Fruit fly (Drosophila melanogaster) whole organism, wandering third instar larva: ENCODE results near the gene Snx3.

ENCODE experiments used
- Abd-B ChIP-seq: fragments of >200 bp; optimal IDR thresholded peaks from 2 replicates; lab custom pipeline; 2017; ENCODE audit warnings: missing biosample characterization, missing genetic modification characterization
- CG32264 ChIP-seq: fragments of 200-800 bp; sonication (Bioruptor generic); optimal IDR thresholded peaks from 2 replicates; lab custom pipeline; 2016; ENCODE audit warnings: missing biosample characterization, missing genetic modification characterization
- CG9705 ChIP-seq: fragments of 200-800 bp; sonication (Bioruptor generic); optimal IDR thresholded peaks from 2 replicates; lab custom pipeline; 2018; ENCODE audit warnings: missing biosample characterization, mild to moderate bottlenecking, missing genetic modification characterization
- CrebA ChIP-seq: fragments of 200-800 bp; sonication (Bioruptor generic); optimal IDR thresholded peaks from 2 replicates; lab custom pipeline; 2016; ENCODE audit warnings: missing biosample characterization, mild to moderate bottlenecking, missing genetic modification characterization, borderline replicate concordance
- Dfd ChIP-seq: fragments of >200 bp; optimal IDR thresholded peaks from 2 replicates; lab custom pipeline; 2017; ENCODE audit warnings: missing biosample characterization, missing genetic modification characterization
- Dif ChIP-seq: fragments of 200-275, 200-300 bp; sonication (Bioruptor generic); optimal IDR thresholded peaks from 2 replicates; lab custom pipeline; 2018; ENCODE audit warnings: missing biosample characterization, missing genetic modification characterization; ENCODE audit not compliant: partially characterized antibody
- GATAd ChIP-seq: sonication (Bioruptor generic); optimal IDR thresholded peaks from 2 replicates; lab custom pipeline; 2016; ENCODE audit warnings: missing biosample characterization, missing genetic modification characterization
- HLH106 ChIP-seq: fragments of 200-800 bp; optimal IDR thresholded peaks from 3 replicates; lab custom pipeline; 2019; ENCODE audit warnings: missing biosample characterization, mild to moderate bottlenecking, missing genetic modification characterization, moderate library complexity
- Hnf4 ChIP-seq: fragments of 200-800 bp; sonication (Bioruptor generic); optimal IDR thresholded peaks from 2 replicates; lab custom pipeline; 2016; ENCODE audit warnings: missing biosample characterization, mild to moderate bottlenecking, missing genetic modification characterization
- Hr78 ChIP-seq: fragments of >200 bp; optimal IDR thresholded peaks from 2 replicates; lab custom pipeline; 2017; ENCODE audit warnings: missing biosample characterization, missing genetic modification characterization
- Hr83 ChIP-seq: fragments of 200-300 bp; sonication (Bioruptor generic); optimal IDR thresholded peaks from 2 replicates; lab custom pipeline; 2016; ENCODE audit warnings: missing biosample characterization, mild to moderate bottlenecking, missing genetic modification characterization, moderate library complexity; ENCODE audit not compliant: poor library complexity, severe bottlenecking
- Jra ChIP-seq: sonication (Bioruptor generic); optimal IDR thresholded peaks from 2 replicates; lab custom pipeline; 2016; ENCODE audit warnings: missing biosample characterization, missing genetic modification characterization
- Mio ChIP-seq: sonication (Bioruptor generic); optimal IDR thresholded peaks from 2 replicates; lab custom pipeline; 2016; ENCODE audit warnings: missing biosample characterization, missing genetic modification characterization
- Myc ChIP-seq: fragments of >200 bp; optimal IDR thresholded peaks from 2 replicates; lab custom pipeline; 2017
- N ChIP-seq: fragments of >200 bp; optimal IDR thresholded peaks from 2 replicates; lab custom pipeline; 2018; ENCODE audit warnings: missing biosample characterization, missing external identifiers, missing genetic modification characterization
- OdsH ChIP-seq: fragments of 200-800 bp; sonication (Bioruptor generic); optimal IDR thresholded peaks from 2 replicates; lab custom pipeline; 2016; ENCODE audit warnings: missing biosample characterization, mild to moderate bottlenecking, missing genetic modification characterization
- Rel ChIP-seq, 2 experiments: fragments of 200-800 bp; sonication (Bioruptor generic) in 1 of 2; optimal IDR thresholded peaks; 2 replicates in 1 of 2; 3 replicates in 1 of 2; lab custom pipeline; 2016 to 2019; ENCODE audit warnings: mild to moderate bottlenecking in 2 of 2, missing biosample characterization in 2 of 2, missing genetic modification characterization in 2 of 2, moderate library complexity in 1 of 2
- Sp1 ChIP-seq: fragments of 200-800 bp; sonication (Bioruptor generic); optimal IDR thresholded peaks from 3 replicates; lab custom pipeline; 2019; ENCODE audit warnings: missing biosample characterization, mild to moderate bottlenecking, missing genetic modification characterization, moderate library complexity
- Vsx2 ChIP-seq: fragments of 200-300, 225-300 bp; sonication (Bioruptor generic); optimal IDR thresholded peaks from 2 replicates; lab custom pipeline; 2018; ENCODE audit warnings: missing biosample characterization, missing genetic modification characterization; ENCODE audit not compliant: partially characterized antibody
- br ChIP-seq: fragments of 200-800 bp; sonication (Bioruptor generic); optimal IDR thresholded peaks from 2 replicates; lab custom pipeline; 2016; ENCODE audit warnings: missing biosample characterization, missing genetic modification characterization
- brk ChIP-seq: fragments of 200-800 bp; sonication (Bioruptor generic); optimal IDR thresholded peaks from 2 replicates; lab custom pipeline; 2016; ENCODE audit warnings: missing biosample characterization, mild to moderate bottlenecking, missing genetic modification characterization
- dl ChIP-seq, 2 experiments: fragments of 175-275, 200-275 bp in 1 of 2; fragments of 200-275 bp in 1 of 2; sonication (Bioruptor generic); optimal IDR thresholded peaks; lab custom pipeline; 2018; ENCODE audit warnings: mild to moderate bottlenecking in 2 of 2, missing biosample characterization in 2 of 2, missing genetic modification characterization in 2 of 2, moderate library complexity in 2 of 2; ENCODE audit not compliant: partially characterized antibody in 2 of 2, insufficient read depth in 1 of 2
- dmrt93B ChIP-seq: fragments of 200-800 bp; sonication (Bioruptor generic); optimal IDR thresholded peaks from 2 replicates; lab custom pipeline; 2018; ENCODE audit warnings: missing biosample characterization, mild to moderate bottlenecking, missing genetic modification characterization
- dsf ChIP-seq: sonication (Bioruptor generic); optimal IDR thresholded peaks from 2 replicates; lab custom pipeline; 2016; ENCODE audit warnings: missing biosample characterization, missing genetic modification characterization, borderline replicate concordance
- ey ChIP-seq: fragments of 200-800 bp; sonication (Bioruptor generic); optimal IDR thresholded peaks from 2 replicates; lab custom pipeline; 2016; ENCODE audit warnings: missing biosample characterization, missing genetic modification characterization
- foxo ChIP-seq, 2 experiments: fragments of 200-800 bp; sonication (Bioruptor generic); optimal IDR thresholded peaks; 2 replicates in 1 of 2; 3 replicates in 1 of 2; lab custom pipeline; 2016 to 2017; ENCODE audit warnings: missing biosample characterization in 2 of 2, missing genetic modification characterization in 2 of 2
- fru ChIP-seq: fragments of 200-800 bp; sonication (Bioruptor generic); optimal IDR thresholded peaks from 3 replicates; lab custom pipeline; 2016; ENCODE audit warnings: missing biosample characterization, mild to moderate bottlenecking, missing genetic modification characterization
- h ChIP-seq: fragments of 200-800 bp; sonication (Bioruptor generic); optimal IDR thresholded peaks from 3 replicates; lab custom pipeline; 2016; ENCODE audit warnings: missing biosample characterization, mild to moderate bottlenecking, missing genetic modification characterization
- jim ChIP-seq: fragments of 175-275, 200-325 bp; sonication (Bioruptor generic); optimal IDR thresholded peaks from 2 replicates; lab custom pipeline; 2016; ENCODE audit warnings: missing biosample characterization, mild to moderate bottlenecking, missing genetic modification characterization
- lola ChIP-seq: fragments of >200 bp; optimal IDR thresholded peaks from 2 replicates; lab custom pipeline; 2017; ENCODE audit warnings: missing biosample characterization, missing genetic modification characterization
- pan ChIP-seq: fragments of >200 bp; optimal IDR thresholded peaks from 2 replicates; lab custom pipeline; 2017
- psq ChIP-seq: fragments of 200-800 bp; sonication (Bioruptor generic); optimal IDR thresholded peaks from 3 replicates; lab custom pipeline; 2017; ENCODE audit warnings: missing biosample characterization, mild to moderate bottlenecking, missing genetic modification characterization, moderate library complexity
- rgr ChIP-seq: fragments of 200-800 bp; sonication (Bioruptor generic); optimal IDR thresholded peaks from 3 replicates; lab custom pipeline; 2016; ENCODE audit warnings: missing biosample characterization, mild to moderate bottlenecking, missing genetic modification characterization
- sage ChIP-seq: fragments of 200-800 bp; sonication (Bioruptor generic); optimal IDR thresholded peaks from 2 replicates; lab custom pipeline; 2016; ENCODE audit warnings: missing biosample characterization, mild to moderate bottlenecking, missing genetic modification characterization
- sv ChIP-seq: fragments of 200-800 bp; sonication (Bioruptor generic); optimal IDR thresholded peaks from 3 replicates; lab custom pipeline; 2016; ENCODE audit warnings: missing biosample characterization, missing genetic modification characterization
- tai ChIP-seq: sonication (Bioruptor generic); optimal IDR thresholded peaks from 2 replicates; lab custom pipeline; 2016; ENCODE audit warnings: missing biosample characterization, missing genetic modification characterization
- usp ChIP-seq: fragments of >200 bp; optimal IDR thresholded peaks from 2 replicates; lab custom pipeline; 2017; ENCODE audit warnings: missing biosample characterization, missing genetic modification characterization
- woc ChIP-seq: sonication (Bioruptor generic); optimal IDR thresholded peaks from 2 replicates; lab custom pipeline; 2016; ENCODE audit warnings: missing biosample characterization, mild to moderate bottlenecking, missing genetic modification characterization

Gene Snx3

dm6 chr3R:12627691-12628148, at the start of gene Snx3, which contains the start of gene Vha55:
Gene Snx3, plus strand, starts transcription at chr3R:12628031.
Gene Vha55, minus strand, starts transcription at chr3R:12627829.
- TF ChIP-seq sage (GFP tag; lab: Kevin White, UChicago) = no peak
- peak; percentile 87 for TF ChIP-seq Hnf4 (GFP tag; lab: Kevin White, UChicago)
- TF ChIP-seq CG9705 (GFP tag; lab: Kevin White, UChicago) = peak; percentile 33
- no peak for TF ChIP-seq usp
- no peak for TF ChIP-seq brk
- TF ChIP-seq N (GFP tag; lab: Kevin White, UChicago) = no peak
- TF ChIP-seq CrebA (GFP tag; lab: Kevin White, UChicago) = no peak
- no peak for TF ChIP-seq tai
- TF ChIP-seq ey = peak; percentile 55
- no peak for TF ChIP-seq pan (lab: Kevin White, UChicago)
- TF ChIP-seq Myc (lab: Kevin White, UChicago) = peak; percentile 75
- TF ChIP-seq rgr (GFP tag; lab: Kevin White, UChicago) = peak; percentile 79
- no peak for TF ChIP-seq Dfd
- peak in 1 of 2 experiments; percentile 84 for TF ChIP-seq foxo (GFP tag; optimal IDR thresholded peaks at IDR 0.05; lab: Kevin White, UChicago)
- TF ChIP-seq Abd-B (GFP tag; lab: Kevin White, UChicago) = no peak
- TF ChIP-seq Dif (GFP tag; lab: Kevin White, UChicago) = no peak
- no peak for TF ChIP-seq psq (GFP tag; lab: Kevin White, UChicago)
- peak; percentile 56 for TF ChIP-seq br (GFP tag; lab: Kevin White, UChicago)
- TF ChIP-seq CG32264 (GFP tag; lab: Kevin White, UChicago) = no peak
- TF ChIP-seq Hr78 = no peak
- TF ChIP-seq Jra (GFP tag; lab: Kevin White, UChicago) = peak; percentile 84
- no peak for TF ChIP-seq dl (GFP tag; optimal IDR thresholded peaks at IDR 0.05; lab: Kevin White, UChicago; ENCODE audit: insufficient read depth in 1 of 2, partially characterized antibody in 2 of 2)
- TF ChIP-seq h (GFP tag; lab: Kevin White, UChicago) = peak; percentile 78
- peak; percentile 3 for TF ChIP-seq woc (GFP tag; lab: Kevin White, UChicago)
- TF ChIP-seq sv (GFP tag; lab: Kevin White, UChicago) = peak; percentile 76
- no peak for TF ChIP-seq lola (GFP tag; lab: Kevin White, UChicago)
- no peak for TF ChIP-seq GATAd (GFP tag; lab: Kevin White, UChicago)
- TF ChIP-seq Mio = no peak
- no peak for TF ChIP-seq Vsx2 (GFP tag; lab: Kevin White, UChicago)
- peak; percentile 25 for TF ChIP-seq Sp1 (GFP tag; lab: Kevin White, UChicago)
- peak; percentile 37 for TF ChIP-seq dmrt93B (GFP tag; lab: Kevin White, UChicago)
- TF ChIP-seq OdsH (GFP tag; lab: Kevin White, UChicago) = peak; percentile 13
- TF ChIP-seq jim (GFP tag; lab: Kevin White, UChicago) = peak; percentile 53
- peak; percentile 73 for TF ChIP-seq HLH106 (tag; lab: Kevin White, UChicago)
- peak; percentile 96 for TF ChIP-seq Hr83 (GFP tag; lab: Kevin White, UChicago)
- TF ChIP-seq dsf = no peak
- TF ChIP-seq Rel (GFP tag; optimal IDR thresholded peaks at IDR 0.05; lab: Kevin White, UChicago) = no peak
- TF ChIP-seq Rel (tag; optimal IDR thresholded peaks at IDR 0.05; lab: Kevin White, UChicago) = peak; percentile 66
- peak; percentile 31 for TF ChIP-seq fru

dm6 chr3R:12591672-12592071, 36.2 kb upstream of the Snx3 start:
- TF ChIP-seq Rel (GFP tag; optimal IDR thresholded peaks at IDR 0.05; lab: Kevin White, UChicago) (no peak), Rel (tag; optimal IDR thresholded peaks at IDR 0.05; lab: Kevin White, UChicago) (no peak), Hnf4 (GFP tag; lab: Kevin White, UChicago) (no peak), Sp1 (GFP tag; lab: Kevin White, UChicago) (no peak), Abd-B (GFP tag; lab: Kevin White, UChicago) (no peak), rgr (GFP tag; lab: Kevin White, UChicago) (no peak), Mio (no peak), tai (no peak), HLH106 (tag; lab: Kevin White, UChicago) (no peak), GATAd (GFP tag; lab: Kevin White, UChicago) (no peak), sage (GFP tag; lab: Kevin White, UChicago) (no peak), Vsx2 (GFP tag; lab: Kevin White, UChicago) (no peak), h (GFP tag; lab: Kevin White, UChicago) (no peak), sv (GFP tag; lab: Kevin White, UChicago) (no peak), psq (GFP tag; lab: Kevin White, UChicago) (no peak), dmrt93B (GFP tag; lab: Kevin White, UChicago) (no peak), woc (GFP tag; lab: Kevin White, UChicago) (no peak), Hr78 (no peak), fru (no peak)
